Fruit fly (Drosophila melanogaster) whole organism, embryonic: ENCODE data around the gene H.

Experiments used
- Atf6 ChIP-seq: fragments of 200-800 bp; sonication (Bioruptor generic); IDR thresholded peaks from 2 replicates; pipeline ENCODE4 v1.3.6; 2022; ENCODE audit warnings: missing biosample characterization, missing genetic modification characterization
- Awh ChIP-seq: fragments of 200-800 bp; sonication (Bioruptor generic); IDR thresholded peaks from 2 replicates; pipeline ENCODE4, ENCODE4 v1.3.6; 2022; ENCODE audit warnings: missing biosample characterization, missing genetic modification characterization
- CG10565 ChIP-seq: fragments of 200-800 bp; sonication (Bioruptor generic); optimal IDR thresholded peaks from 3 replicates; lab custom pipeline; 2016; ENCODE audit warnings: missing biosample characterization, mild to moderate bottlenecking, missing genetic modification characterization
- CG10654 ChIP-seq: fragments of 200-800 bp; sonication (Bioruptor generic); optimal IDR thresholded peaks from 2 replicates; lab custom pipeline; 2016; ENCODE audit warnings: missing biosample characterization, missing genetic modification characterization
- CG13424 ChIP-seq: fragments of 200-800 bp; sonication (Bioruptor generic); optimal IDR thresholded peaks from 2 replicates; lab custom pipeline; 2019; ENCODE audit warnings: missing biosample characterization, mild to moderate bottlenecking, missing genetic modification characterization, moderate library complexity
- CG15011 ChIP-seq: fragments of 200-800 bp; sonication (Bioruptor generic); optimal IDR thresholded peaks from 3 replicates; lab custom pipeline; 2018; ENCODE audit warnings: missing biosample characterization, mild to moderate bottlenecking, missing genetic modification characterization
- CG15073 ChIP-seq: fragments of 200-800 bp; sonication (Bioruptor generic); optimal IDR thresholded peaks from 2 replicates; lab custom pipeline; 2016; ENCODE audit warnings: missing biosample characterization, missing genetic modification characterization
- CG1603 ChIP-seq: fragments of 200-800 bp; sonication (Bioruptor generic); optimal IDR thresholded peaks from 2 replicates; lab custom pipeline; 2019; ENCODE audit warnings: missing biosample characterization, mild to moderate bottlenecking, missing genetic modification characterization, moderate library complexity
- CG17186 ChIP-seq: fragments of 200-800 bp; sonication (Bioruptor generic); optimal IDR thresholded peaks from 3 replicates; lab custom pipeline; 2017; ENCODE audit warnings: missing biosample characterization, missing genetic modification reagents, missing genetic modification characterization
- CG17568 ChIP-seq: fragments of 200-800 bp; sonication (Bioruptor generic); optimal IDR thresholded peaks from 2 replicates; lab custom pipeline; 2018; ENCODE audit warnings: missing biosample characterization, mild to moderate bottlenecking, missing genetic modification characterization, moderate library complexity
- CG2116 ChIP-seq: fragments of 200-800 bp; sonication (Bioruptor generic); optimal IDR thresholded peaks from 3 replicates; lab custom pipeline; 2018; ENCODE audit warnings: missing biosample characterization, mild to moderate bottlenecking, missing genetic modification characterization
- CG2875 ChIP-seq: fragments of 200-800 bp; sonication (Bioruptor generic); optimal IDR thresholded peaks from 2 replicates; lab custom pipeline; 2017; ENCODE audit warnings: missing biosample characterization, mild to moderate bottlenecking, missing genetic modification characterization, missing genetic modification reagents
- CG3726 ChIP-seq: fragments of 200-800 bp; sonication (Bioruptor generic); IDR thresholded peaks from 3 replicates; pipeline ENCODE4, ENCODE4 v1.3.6; 2022; ENCODE audit warnings: missing biosample characterization, missing genetic modification characterization
- CG3838 ChIP-seq: fragments of 200-800 bp; sonication (Bioruptor generic); optimal IDR thresholded peaks from 3 replicates; lab custom pipeline; 2016; ENCODE audit warnings: missing biosample characterization, missing genetic modification characterization
- CG3847 ChIP-seq: fragments of 200-800 bp; sonication (Bioruptor generic); IDR thresholded peaks from 2 replicates; pipeline ENCODE4 v1.3.6; 2022; ENCODE audit warnings: missing biosample characterization, missing genetic modification characterization
- CG3995 ChIP-seq: fragments of 200-800 bp; sonication (Bioruptor generic); optimal IDR thresholded peaks from 3 replicates; lab custom pipeline; 2016; ENCODE audit warnings: missing biosample characterization, missing genetic modification characterization
- CG4360 ChIP-seq: fragments of 200-800 bp; sonication (Bioruptor generic); IDR thresholded peaks from 2 replicates; pipeline ENCODE4 v1.3.6; 2022; ENCODE audit warnings: missing biosample characterization, missing genetic modification characterization
- CG5245 ChIP-seq: fragments of 200-800 bp; sonication (Bioruptor generic); optimal IDR thresholded peaks from 3 replicates; lab custom pipeline; 2016; ENCODE audit warnings: missing biosample characterization, missing genetic modification characterization
- CG6272 ChIP-seq: fragments of 200-800 bp; sonication (Bioruptor generic); IDR thresholded peaks from 2 replicates; pipeline ENCODE4 v1.3.6; 2022; ENCODE audit warnings: missing biosample characterization, missing genetic modification characterization
- CG6813 ChIP-seq: fragments of 200-800 bp; sonication (Bioruptor generic); optimal IDR thresholded peaks from 2 replicates; lab custom pipeline; 2017; ENCODE audit warnings: missing biosample characterization, missing genetic modification characterization, mild to moderate bottlenecking, moderate library complexity, missing genetic modification reagents
- CG9876 ChIP-seq: fragments of 200-800 bp; sonication (Bioruptor generic); optimal IDR thresholded peaks from 2 replicates; lab custom pipeline; 2016; ENCODE audit warnings: missing biosample characterization, missing genetic modification characterization
- CTCF ChIP-seq: fragments of 200-800 bp; sonication (Bioruptor generic); optimal IDR thresholded peaks from 2 replicates; lab custom pipeline; 2017; ENCODE audit warnings: missing biosample characterization, mild to moderate bottlenecking, missing genetic modification characterization, moderate library complexity
- Dad ChIP-seq: fragments of 200-800 bp; sonication (Bioruptor generic); optimal IDR thresholded peaks from 3 replicates; lab custom pipeline; 2016; ENCODE audit warnings: missing biosample characterization, missing genetic modification characterization
- Deaf1 ChIP-seq: fragments of 200-800 bp; optimal IDR thresholded peaks from 3 replicates; lab custom pipeline; 2019; ENCODE audit warnings: missing biosample characterization, mild to moderate bottlenecking, missing genetic modification characterization, moderate library complexity
- Dip2 ChIP-seq: fragments of 200-800 bp; sonication (Bioruptor generic); IDR thresholded peaks from 2 replicates; pipeline ENCODE4 v1.3.6; 2022; ENCODE audit warnings: missing biosample characterization, missing genetic modification characterization
- ERR ChIP-seq: fragments of 200-800 bp; sonication (Bioruptor generic); optimal IDR thresholded peaks from 2 replicates; lab custom pipeline; 2016; ENCODE audit warnings: missing biosample characterization, missing genetic modification characterization
- HLH3B ChIP-seq: fragments of 200-800 bp; sonication (Bioruptor generic); IDR thresholded peaks from 2 replicates; pipeline ENCODE4 v1.3.6; 2022; ENCODE audit warnings: missing biosample characterization, missing genetic modification characterization
- Hmx ChIP-seq: fragments of 200-800 bp; sonication (Bioruptor generic); optimal IDR thresholded peaks from 2 replicates; lab custom pipeline; 2016; ENCODE audit warnings: missing biosample characterization, missing genetic modification characterization
- Sry-β ChIP-seq: fragments of 200-800 bp; sonication (Bioruptor generic); optimal IDR thresholded peaks from 2 replicates; lab custom pipeline; 2018; ENCODE audit warnings: missing biosample characterization, mild to moderate bottlenecking, missing genetic modification characterization, moderate library complexity
- Trl ChIP-seq, 3 experiments: fragments of >200 bp in 2 of 3; fragments of 200-800 bp in 1 of 3; sonication (Bioruptor generic) in 1 of 3; optimal IDR thresholded peaks; 2 replicates in 1 of 3; 3 replicates in 2 of 3; lab custom pipeline; 2016 to 2017; ENCODE audit warnings: missing biosample characterization in 1 of 3, missing genetic modification characterization in 1 of 3
- abd-A ChIP-seq: fragments of 200-800 bp; sonication (Bioruptor generic); optimal IDR thresholded peaks from 3 replicates; lab custom pipeline; 2019; ENCODE audit warnings: missing biosample characterization, mild to moderate bottlenecking, missing genetic modification characterization, moderate library complexity
- az2 ChIP-seq: fragments of 200-800 bp; sonication (Bioruptor generic); optimal IDR thresholded peaks from 3 replicates; lab custom pipeline; 2016; ENCODE audit warnings: missing biosample characterization, missing genetic modification characterization
- bowl ChIP-seq: fragments of 200-800 bp; sonication (Bioruptor generic); IDR thresholded peaks from 2 replicates; pipeline ENCODE4 v1.3.6; 2022; ENCODE audit warnings: missing biosample characterization, missing genetic modification characterization
- chn ChIP-seq: fragments of 200-800 bp; sonication (Bioruptor generic); optimal IDR thresholded peaks from 2 replicates; lab custom pipeline; 2016; ENCODE audit warnings: missing biosample characterization, missing genetic modification characterization
- da ChIP-seq: fragments of 200-800 bp; sonication (Bioruptor generic); optimal IDR thresholded peaks from 2 replicates; lab custom pipeline; 2016; ENCODE audit warnings: missing biosample characterization, missing genetic modification characterization
- fd3F ChIP-seq: fragments of 200-800 bp; sonication (Bioruptor generic); optimal IDR thresholded peaks from 2 replicates; lab custom pipeline; 2018; ENCODE audit warnings: missing biosample characterization, mild to moderate bottlenecking, missing genetic modification characterization, moderate library complexity
- fd96Cb ChIP-seq: fragments of 200-800 bp; sonication (Bioruptor generic); optimal IDR thresholded peaks from 2 replicates; lab custom pipeline; 2018; ENCODE audit warnings: missing biosample characterization, mild to moderate bottlenecking, missing genetic modification characterization, moderate library complexity
- gsb ChIP-seq: fragments of 200-800 bp; sonication (Bioruptor generic); IDR thresholded peaks from 2 replicates; pipeline ENCODE4 v1.3.6; 2022; ENCODE audit warnings: missing biosample characterization, missing genetic modification characterization
- gt ChIP-seq: fragments of 200-800 bp; sonication (Bioruptor generic); IDR thresholded peaks from 2 replicates; pipeline ENCODE4 v1.3.6; 2022; ENCODE audit warnings: missing biosample characterization, missing genetic modification characterization
- maf-S ChIP-seq: fragments of 200-800 bp; sonication (Bioruptor generic); optimal IDR thresholded peaks from 2 replicates; lab custom pipeline; 2016; ENCODE audit warnings: missing biosample characterization, missing genetic modification characterization
- onecut ChIP-seq: fragments of 200-800 bp; sonication (Bioruptor generic); IDR thresholded peaks from 2 replicates; pipeline ENCODE4 v1.3.6; 2022; ENCODE audit warnings: missing biosample characterization, missing genetic modification characterization
- org-1 ChIP-seq: fragments of 200-800 bp; sonication (Bioruptor generic); optimal IDR thresholded peaks from 2 replicates; lab custom pipeline; 2017; ENCODE audit warnings: missing biosample characterization, missing genetic modification characterization
- otp ChIP-seq: fragments of 200-800 bp; sonication (Bioruptor generic); IDR thresholded peaks from 3 replicates; pipeline ENCODE4, ENCODE4 v1.3.6; 2022; ENCODE audit warnings: missing biosample characterization, missing genetic modification characterization
- ro ChIP-seq: fragments of 200-800 bp; sonication (Bioruptor generic); IDR thresholded peaks from 2 replicates; pipeline ENCODE4 v1.3.6; 2022; ENCODE audit warnings: missing biosample characterization, missing genetic modification characterization
- sd ChIP-seq: fragments of 200-800 bp; sonication (Bioruptor generic); optimal IDR thresholded peaks from 3 replicates; lab custom pipeline; 2018; ENCODE audit warnings: missing biosample characterization, mild to moderate bottlenecking, missing genetic modification characterization, moderate library complexity
- seq ChIP-seq: fragments of 200-800 bp; sonication (Bioruptor generic); IDR thresholded peaks from 2 replicates; pipeline ENCODE4 v1.3.6; 2022; ENCODE audit warnings: missing biosample characterization, missing genetic modification characterization
- sqz ChIP-seq: fragments of 200-800 bp; sonication (Bioruptor generic); optimal IDR thresholded peaks from 3 replicates; lab custom pipeline; 2018; ENCODE audit warnings: missing biosample characterization, mild to moderate bottlenecking, missing genetic modification characterization
- trh ChIP-seq: fragments of 200-800 bp; sonication (Bioruptor generic); optimal IDR thresholded peaks from 2 replicates; lab custom pipeline; 2016; ENCODE audit warnings: missing biosample characterization, missing genetic modification characterization
- ttk ChIP-seq: fragments of 200-800 bp; sonication (Bioruptor generic); IDR thresholded peaks from 2 replicates; pipeline ENCODE4 v2.1.2; 2022; ENCODE audit warnings: missing biosample characterization, missing genetic modification characterization

H gene

DNA sequence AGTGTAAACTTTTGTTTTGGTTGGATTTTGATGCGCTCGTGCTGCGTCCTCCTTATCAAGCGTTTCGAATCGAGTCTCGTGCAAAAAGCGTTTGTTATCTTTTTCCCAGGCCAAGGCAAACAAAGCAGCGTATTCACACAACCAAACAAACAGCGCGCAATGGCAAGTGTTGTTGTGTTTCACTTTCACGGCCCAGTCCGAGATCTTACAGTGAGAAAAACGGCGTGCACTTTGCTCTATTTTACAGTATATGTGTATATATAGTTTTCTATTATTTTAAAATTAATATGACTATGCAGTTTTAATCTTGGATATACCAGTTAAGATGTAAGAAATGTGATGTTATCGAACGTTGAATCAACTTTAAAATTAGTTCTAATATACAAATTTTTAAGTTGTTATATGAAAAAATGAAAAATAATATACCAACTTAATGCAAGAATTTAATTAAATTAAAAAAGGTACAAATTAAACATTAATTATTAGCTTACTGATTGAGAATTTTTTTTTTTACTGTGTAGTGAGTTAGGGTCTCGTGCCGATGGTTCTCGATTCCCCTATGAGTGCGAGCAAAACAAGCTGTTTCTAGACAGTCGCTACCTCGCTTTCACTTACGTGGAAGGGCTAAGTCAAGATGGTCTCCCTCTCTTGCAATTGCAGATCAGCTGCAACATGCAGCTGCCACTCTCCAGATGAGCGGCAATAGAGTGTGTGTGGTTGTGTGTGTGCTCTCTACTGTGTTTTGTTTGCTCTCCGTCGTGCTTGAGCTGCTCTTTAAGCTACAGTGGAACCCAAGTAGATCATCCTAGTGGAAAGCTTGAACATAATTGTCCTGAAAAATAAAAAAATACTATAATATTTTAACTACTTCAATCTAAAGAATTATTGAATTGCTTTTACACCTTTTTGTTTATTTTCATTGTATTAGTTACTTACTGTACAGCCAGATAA lies 27.3 kb upstream of the H start (continued):
- TF ChIP-seq fd96Cb (peak; percentile 96), CG10654 (GFP tag; lab: Kevin White, UChicago) (peak; percentile 81), ttk (GFP tag; lab: Robert Waterston, UW) (peak; percentile 81), CG9876 (GFP tag; lab: Kevin White, UChicago) (no peak), CG3838 (GFP tag; lab: Kevin White, UChicago) (no peak), sqz (GFP tag; lab: Kevin White, UChicago) (peak; percentile 91), trh (GFP tag; lab: Kevin White, UChicago) (peak; percentile 70), CG1603 (tag; lab: Kevin White, UChicago) (peak; percentile 54), ERR (no peak), org-1 (peak; percentile 86), Dad (GFP tag; lab: Kevin White, UChicago) (no peak), CG15011 (peak; percentile 72), ro (GFP tag; lab: Robert Waterston, UW) (peak; percentile 42; the same call in 1 of the 2 replicates), fd3F (GFP tag; lab: Kevin White, UChicago) (peak; percentile 72), chn (no peak), Dip2 (no peak), CG3995 (GFP tag; lab: Kevin White, UChicago) (peak; percentile 22), CG2875 (GFP tag; lab: Kevin White, UChicago) (peak; percentile 85), sd (tag; lab: Kevin White, UChicago) (peak; percentile 59), CG17568 (GFP tag; lab: Kevin White, UChicago) (peak; percentile 50), CG3726 (GFP tag; lab: Robert Waterston, UW) (peak; percentile 52; the same call in 2 of the 3 replicates), Hmx (GFP tag; lab: Kevin White, UChicago) (no peak), CG15073 (no peak), CG5245 (GFP tag; lab: Kevin White, UChicago) (peak; percentile 72), bowl (peak; percentile 28; the same call in 1 of the 2 replicates), Awh (GFP tag; lab: Robert Waterston, UW) (peak; percentile 72), CG6272 (GFP tag; lab: Robert Waterston, UW) (peak; percentile 63), onecut (GFP tag; lab: Robert Waterston, UW) (peak; percentile 67), CG6813 (peak; percentile 86), abd-A (no peak), CG13424 (tag; lab: Kevin White, UChicago) (peak; percentile 93), az2 (GFP tag; lab: Kevin White, UChicago) (peak; percentile 84), CG3847 (peak; percentile 61), gt (GFP tag; lab: Robert Waterston, UW) (no peak), maf-S (GFP tag; lab: Kevin White, UChicago) (no peak), CG10565 (peak; percentile 10), da (GFP tag; lab: Kevin White, UChicago) (peak; percentile 47), CG17186 (GFP tag; lab: Kevin White, UChicago) (peak; percentile 17), Atf6 (GFP tag; lab: Robert Waterston, UW) (peak; percentile 28; the same call in 1 of the 2 replicates), Trl (optimal IDR thresholded peaks at IDR 0.05; lab: Kevin White, UChicago) (peak in 1 of 2 experiments; percentile 74), Trl (GFP tag; optimal IDR thresholded peaks at IDR 0.05; lab: Kevin White, UChicago) (no peak), otp (GFP tag; lab: Robert Waterston, UW) (peak; percentile 74), CG4360 (peak; percentile 68), Sry-β (GFP tag; lab: Kevin White, UChicago) (peak; percentile 29), CG2116 (GFP tag; lab: Kevin White, UChicago) (peak; percentile 50), gsb (peak; percentile 22), HLH3B (peak; percentile 79), CTCF (GFP tag; lab: Kevin White, UChicago) (peak; percentile 37), seq (0 out of 2 replicates have a peak, but pooled peaks have one; percentile 48), Deaf1 (tag; lab: Kevin White, UChicago) (peak; percentile 75)
